Fruit fly (Drosophila melanogaster) whole organism, embryonic: ENCODE measurements around the gene CG15916.

Experiments used
- Asciz ChIP-seq: fragments of 200-800 bp; sonication (Bioruptor generic); optimal IDR thresholded peaks from 2 replicates; lab custom pipeline; 2017; ENCODE audit warnings: missing biosample characterization, mild to moderate bottlenecking, missing genetic modification characterization, missing genetic modification reagents
- Awh ChIP-seq: fragments of 200-800 bp; sonication (Bioruptor generic); IDR thresholded peaks from 2 replicates; pipeline ENCODE4, ENCODE4 v1.3.6; 2022; ENCODE audit warnings: missing biosample characterization, missing genetic modification characterization
- CG10654 ChIP-seq: fragments of 200-800 bp; sonication (Bioruptor generic); optimal IDR thresholded peaks from 2 replicates; lab custom pipeline; 2016; ENCODE audit warnings: missing biosample characterization, missing genetic modification characterization
- CG11695 ChIP-seq: fragments of 200-800 bp; sonication (Bioruptor generic); IDR thresholded peaks from 3 replicates; pipeline ENCODE4 v1.3.6; 2022; ENCODE audit warnings: missing biosample characterization, missing genetic modification characterization
- CG12155 ChIP-seq: fragments of 200-800 bp; sonication (Bioruptor generic); optimal IDR thresholded peaks from 3 replicates; lab custom pipeline; 2016; ENCODE audit warnings: missing biosample characterization, missing genetic modification characterization
- CG12299 ChIP-seq: fragments of 200-800 bp; sonication (Bioruptor generic); optimal IDR thresholded peaks from 2 replicates; lab custom pipeline; 2018; ENCODE audit warnings: missing biosample characterization, mild to moderate bottlenecking, missing genetic modification characterization
- CG12942 ChIP-seq: fragments of 200-800 bp; sonication (Bioruptor generic); optimal IDR thresholded peaks from 3 replicates; lab custom pipeline; 2016; ENCODE audit warnings: missing biosample characterization, missing genetic modification characterization
- CG14667 ChIP-seq: fragments of 200-800 bp; sonication (Bioruptor generic); IDR thresholded peaks from 2 replicates; pipeline ENCODE4 v1.3.6; 2022; ENCODE audit warnings: missing biosample characterization, missing genetic modification characterization
- CG15011 ChIP-seq: fragments of 200-800 bp; sonication (Bioruptor generic); optimal IDR thresholded peaks from 3 replicates; lab custom pipeline; 2018; ENCODE audit warnings: missing biosample characterization, mild to moderate bottlenecking, missing genetic modification characterization
- CG15696 ChIP-seq: fragments of 200-800 bp; sonication (Bioruptor generic); optimal IDR thresholded peaks from 2 replicates; lab custom pipeline; 2019; ENCODE audit warnings: missing biosample characterization, mild to moderate bottlenecking, missing genetic modification characterization, moderate library complexity
- CG1647 ChIP-seq: fragments of 200-800 bp; sonication (Bioruptor generic); optimal IDR thresholded peaks from 3 replicates; lab custom pipeline; 2016; ENCODE audit warnings: missing biosample characterization, missing genetic modification characterization
- CG16815 ChIP-seq: fragments of 200-800 bp; sonication (Bioruptor generic); optimal IDR thresholded peaks from 3 replicates; lab custom pipeline; 2017; ENCODE audit warnings: missing biosample characterization, mild to moderate bottlenecking, missing genetic modification characterization
- CG17186 ChIP-seq: fragments of 200-800 bp; sonication (Bioruptor generic); optimal IDR thresholded peaks from 3 replicates; lab custom pipeline; 2017; ENCODE audit warnings: missing biosample characterization, missing genetic modification reagents, missing genetic modification characterization
- CG17385 ChIP-seq: fragments of 200-800 bp; sonication (Bioruptor generic); optimal IDR thresholded peaks from 3 replicates; lab custom pipeline; 2018; ENCODE audit warnings: missing biosample characterization, mild to moderate bottlenecking, missing genetic modification characterization
- CG2712 ChIP-seq: fragments of 200-800 bp; optimal IDR thresholded peaks from 3 replicates; lab custom pipeline; 2019; ENCODE audit warnings: missing biosample characterization, mild to moderate bottlenecking, missing genetic modification characterization, moderate library complexity
- CG31365 ChIP-seq: fragments of 200-800 bp; sonication (Bioruptor generic); optimal IDR thresholded peaks from 2 replicates; lab custom pipeline; 2018; ENCODE audit warnings: missing biosample characterization, mild to moderate bottlenecking, missing genetic modification characterization
- CG4404 ChIP-seq: fragments of 200-800 bp; sonication (Bioruptor generic); IDR thresholded peaks from 2 replicates; pipeline ENCODE4 v1.3.6; 2022; ENCODE audit warnings: missing biosample characterization, missing genetic modification characterization
- CG5180 ChIP-seq: fragments of 200-800 bp; sonication (Bioruptor generic); optimal IDR thresholded peaks from 3 replicates; lab custom pipeline; 2017; ENCODE audit warnings: missing biosample characterization, missing genetic modification characterization, mild to moderate bottlenecking, moderate library complexity, missing genetic modification reagents
- CG6272 ChIP-seq: fragments of 200-800 bp; sonication (Bioruptor generic); IDR thresholded peaks from 2 replicates; pipeline ENCODE4 v1.3.6; 2022; ENCODE audit warnings: missing biosample characterization, missing genetic modification characterization
- CG7556 ChIP-seq: fragments of 200-800 bp; sonication (Bioruptor generic); optimal IDR thresholded peaks from 2 replicates; lab custom pipeline; 2017; ENCODE audit warnings: missing biosample characterization, mild to moderate bottlenecking, missing genetic modification characterization
- CG7839 ChIP-seq: fragments of 200-800 bp; sonication (Bioruptor generic); optimal IDR thresholded peaks from 3 replicates; lab custom pipeline; 2018; ENCODE audit warnings: missing biosample characterization, mild to moderate bottlenecking, missing genetic modification characterization, moderate library complexity
- CG9437 ChIP-seq: fragments of 200-800 bp; sonication (Bioruptor generic); optimal IDR thresholded peaks from 2 replicates; lab custom pipeline; 2018; ENCODE audit warnings: missing biosample characterization, mild to moderate bottlenecking, missing genetic modification characterization
- CkIIα-i1 ChIP-seq: fragments of 200-800 bp; sonication (Bioruptor generic); IDR thresholded peaks from 2 replicates; pipeline ENCODE4 v1.3.6; 2022; ENCODE audit warnings: missing biosample characterization, missing genetic modification characterization
- CoRest ChIP-seq: fragments of 200-800 bp; sonication (Bioruptor generic); optimal IDR thresholded peaks from 3 replicates; lab custom pipeline; 2018; ENCODE audit warnings: missing biosample characterization, mild to moderate bottlenecking, missing genetic modification characterization, moderate library complexity
- Dll ChIP-seq: fragments of 200-800 bp; sonication (Bioruptor generic); IDR thresholded peaks from 4 replicates; pipeline ENCODE4 v1.3.6; 2022; ENCODE audit warnings: missing biosample characterization, missing genetic modification characterization; ENCODE audit not compliant: partially characterized antibody
- Gsc ChIP-seq: fragments of 200-800 bp; sonication (Bioruptor generic); IDR thresholded peaks from 2 replicates; pipeline ENCODE4 v1.3.6; 2022; ENCODE audit warnings: missing biosample characterization, missing genetic modification characterization
- HLH54F ChIP-seq: fragments of 200-800 bp; sonication (Bioruptor generic); optimal IDR thresholded peaks from 3 replicates; lab custom pipeline; 2016; ENCODE audit warnings: missing biosample characterization, missing genetic modification characterization
- Jarid2 ChIP-seq: fragments of 200-800 bp; sonication (Bioruptor generic); optimal IDR thresholded peaks from 3 replicates; lab custom pipeline; 2017; ENCODE audit warnings: mild to moderate bottlenecking, missing biosample characterization, missing genetic modification reagents, missing genetic modification characterization
- Lpt ChIP-seq: fragments of >200 bp; optimal IDR thresholded peaks from 2 replicates; lab custom pipeline; 2018; ENCODE audit warnings: missing biosample characterization, missing genetic modification characterization
- Med ChIP-seq: fragments of 200-800 bp; sonication (Bioruptor generic); peaks from one replicate; lab custom pipeline; 2016; ENCODE audit warnings: missing biosample characterization, missing genetic modification characterization, mild to moderate bottlenecking, inconsistent platforms, moderate library complexity
- Mes4 ChIP-seq: fragments of 200-800 bp; sonication (Bioruptor generic); optimal IDR thresholded peaks from 2 replicates; lab custom pipeline; 2016; ENCODE audit warnings: missing biosample characterization, missing genetic modification characterization
- NC2α ChIP-seq: fragments of 200-800 bp; sonication (Bioruptor generic); optimal IDR thresholded peaks from 2 replicates; lab custom pipeline; 2016; ENCODE audit warnings: missing biosample characterization, missing genetic modification characterization
- Opbp ChIP-seq: fragments of 200-800 bp; sonication (Bioruptor generic); IDR thresholded peaks from 3 replicates; pipeline ENCODE4 v1.3.6; 2022; ENCODE audit warnings: missing biosample characterization, missing genetic modification characterization; ENCODE audit not compliant: partially characterized antibody
- Ptx1 ChIP-seq: fragments of 200-800 bp; sonication (Bioruptor generic); IDR thresholded peaks from 2 replicates; pipeline ENCODE4 v1.3.6; 2022; ENCODE audit warnings: missing biosample characterization, missing genetic modification characterization
- Tbp ChIP-seq: fragments of >200 bp; optimal IDR thresholded peaks from 2 replicates; lab custom pipeline; 2018; ENCODE audit warnings: missing biosample characterization, missing genetic modification characterization
- bcd ChIP-seq: fragments of 200-800 bp; sonication (Bioruptor generic); optimal IDR thresholded peaks from 2 replicates; lab custom pipeline; 2017; ENCODE audit warnings: missing biosample characterization, mild to moderate bottlenecking, missing genetic modification characterization
- btn ChIP-seq: fragments of 200-800 bp; sonication (Bioruptor generic); optimal IDR thresholded peaks from 2 replicates; lab custom pipeline; 2016; ENCODE audit warnings: missing biosample characterization, missing genetic modification characterization
- dysf ChIP-seq: fragments of 200-800 bp; sonication (Bioruptor generic); IDR thresholded peaks from 3 replicates; pipeline ENCODE4 v1.3.6; 2022; ENCODE audit warnings: missing biosample characterization, missing genetic modification characterization
- ewg ChIP-seq: fragments of 200-800 bp; sonication (Bioruptor generic); optimal IDR thresholded peaks from 3 replicates; lab custom pipeline; 2017; ENCODE audit warnings: mild to moderate bottlenecking, missing biosample characterization, missing genetic modification reagents, missing genetic modification characterization
- gcm ChIP-seq: fragments of 200-800 bp; sonication (Bioruptor generic); optimal IDR thresholded peaks from 2 replicates; lab custom pipeline; 2019; ENCODE audit warnings: missing biosample characterization, mild to moderate bottlenecking, missing genetic modification characterization, moderate library complexity
- gfzf ChIP-seq: fragments of 200-800 bp; sonication (Bioruptor generic); optimal IDR thresholded peaks from 2 replicates; lab custom pipeline; 2016; ENCODE audit warnings: missing biosample characterization, mild to moderate bottlenecking, missing genetic modification characterization, moderate library complexity
- hkb ChIP-seq, 2 experiments: fragments of 200-800 bp in 1 of 2; fragments of >200 bp in 1 of 2; sonication (Bioruptor generic) in 1 of 2; IDR thresholded peaks in 1 of 2; optimal IDR thresholded peaks in 1 of 2; 2 replicates each; pipeline versions ENCODE4 v1.3.6 to Lab custom; 2017 to 2022; ENCODE audit warnings: missing biosample characterization in 1 of 2, missing genetic modification characterization in 1 of 2
- klu ChIP-seq: fragments of 200-800 bp; sonication (Bioruptor generic); IDR thresholded peaks from 2 replicates; pipeline ENCODE4 v1.3.6; 2022; ENCODE audit warnings: missing biosample characterization, missing genetic modification characterization
- nom ChIP-seq: fragments of 200-800 bp; sonication (Bioruptor generic); optimal IDR thresholded peaks from 2 replicates; lab custom pipeline; 2017; ENCODE audit warnings: missing biosample characterization, missing genetic modification characterization, mild to moderate bottlenecking, moderate library complexity, missing genetic modification reagents
- odd ChIP-seq: fragments of 200-800 bp; sonication (Bioruptor generic); optimal IDR thresholded peaks from 2 replicates; lab custom pipeline; 2017; ENCODE audit warnings: missing biosample characterization, mild to moderate bottlenecking, missing genetic modification characterization
- pita ChIP-seq: fragments of 200-800 bp; sonication (Bioruptor generic); optimal IDR thresholded peaks from 2 replicates; lab custom pipeline; 2017; ENCODE audit warnings: missing biosample characterization, mild to moderate bottlenecking, missing genetic modification characterization
- ranshi ChIP-seq: fragments of 200-800 bp; sonication (Bioruptor generic); IDR thresholded peaks from 2 replicates; pipeline ENCODE4 v1.3.6; 2022; ENCODE audit warnings: missing biosample characterization, missing genetic modification characterization
- ro ChIP-seq: fragments of 200-800 bp; sonication (Bioruptor generic); IDR thresholded peaks from 2 replicates; pipeline ENCODE4 v1.3.6; 2022; ENCODE audit warnings: missing biosample characterization, missing genetic modification characterization
- sob ChIP-seq: fragments of 200-800 bp; sonication (Bioruptor generic); IDR thresholded peaks from 2 replicates; pipeline ENCODE4 v1.3.6; 2022; ENCODE audit warnings: missing biosample characterization, missing genetic modification characterization
- toy ChIP-seq: fragments of 200-800 bp; sonication (Bioruptor generic); IDR thresholded peaks from 2 replicates; pipeline ENCODE4 v1.3.6; 2022; ENCODE audit warnings: missing biosample characterization, missing genetic modification characterization
- trh ChIP-seq: fragments of 200-800 bp; sonication (Bioruptor generic); optimal IDR thresholded peaks from 2 replicates; lab custom pipeline; 2016; ENCODE audit warnings: missing biosample characterization, missing genetic modification characterization

CG15916 gene

dm6 chrX:15844139-15844538 lies 46.2 kb upstream of the CG15916 start, which contains the start of the genes ArgRS and CG8578 (continued):
- TF ChIP-seq CG12299 (tag; lab: Kevin White, UChicago) = no peak
- TF ChIP-seq Awh (GFP tag; lab: Robert Waterston, UW) = no peak
- no peak for TF ChIP-seq Gsc (GFP tag; lab: Robert Waterston, UW)
- TF ChIP-seq Lpt (GFP tag; lab: Kevin White, UChicago) = no peak
- no peak for TF ChIP-seq NC2α (GFP tag; lab: Kevin White, UChicago)
- peak; percentile 71; the same call in 2 of the 3 replicates for TF ChIP-seq Opbp (GFP tag; lab: Robert Waterston, UW)
- no peak for TF ChIP-seq CG5180 (GFP tag; lab: Kevin White, UChicago)
- TF ChIP-seq CG17385 = peak; percentile 22
- peak; percentile 3 for TF ChIP-seq Mes4
- no peak for TF ChIP-seq CG16815 (GFP tag; lab: Kevin White, UChicago)
- peak; percentile 48 for TF ChIP-seq hkb (optimal IDR thresholded peaks at IDR 0.05; lab: Kevin White, UChicago)
- TF ChIP-seq hkb (GFP tag; IDR thresholded peaks at IDR 0.05; lab: Robert Waterston, UW) = peak; percentile 47; the same call in 1 of the 2 replicates
- TF ChIP-seq Dll (GFP tag; lab: Robert Waterston, UW) = peak; percentile 85
- peak; percentile 57 for TF ChIP-seq HLH54F (GFP tag; lab: Kevin White, UChicago)
- TF ChIP-seq Ptx1 (GFP tag; lab: Robert Waterston, UW) = peak; percentile 86
- TF ChIP-seq gfzf (GFP tag; lab: Kevin White, UChicago) = peak; percentile 20
- TF ChIP-seq ro = no peak
- peak; percentile 67 for TF ChIP-seq CG4404 (GFP tag; lab: Robert Waterston, UW)
- no peak for TF ChIP-seq CG15011 (GFP tag; lab: Kevin White, UChicago)
- no peak for TF ChIP-seq toy (GFP tag; lab: Robert Waterston, UW)
- peak; percentile 7 for TF ChIP-seq CG9437 (GFP tag; lab: Kevin White, UChicago)
- no peak; the same call in 1 of the 2 replicates for TF ChIP-seq klu
- no peak for TF ChIP-seq nom (GFP tag; lab: Kevin White, UChicago)
- no peak for TF ChIP-seq pita (GFP tag; lab: Kevin White, UChicago)
- no peak for TF ChIP-seq CG31365 (tag; lab: Kevin White, UChicago)
- peak; percentile 54 for TF ChIP-seq CoRest (tag; lab: Kevin White, UChicago)
- TF ChIP-seq trh = no peak
- TF ChIP-seq Med = peak; percentile 97
- no peak for TF ChIP-seq CG1647 (GFP tag; lab: Kevin White, UChicago)
- TF ChIP-seq dysf (GFP tag; lab: Robert Waterston, UW) = peak; percentile 84; the same call in 1 of the 3 replicates
- TF ChIP-seq CG2712 (tag; lab: Kevin White, UChicago) = peak; percentile 80
- no peak for TF ChIP-seq ranshi
- TF ChIP-seq CG12155 (GFP tag; lab: Kevin White, UChicago) = no peak
- TF ChIP-seq sob (GFP tag; lab: Robert Waterston, UW) = peak; percentile 48
- no peak for TF ChIP-seq CG7556
- no peak for TF ChIP-seq CG10654 (GFP tag; lab: Kevin White, UChicago)
- TF ChIP-seq CG15696 = no peak
- TF ChIP-seq ewg (GFP tag; lab: Kevin White, UChicago) = no peak
- no peak for TF ChIP-seq Jarid2
- TF ChIP-seq CG12942 (GFP tag; lab: Kevin White, UChicago) = peak; percentile 29
- peak; percentile 45; the same call in 1 of the 3 replicates for TF ChIP-seq CG11695 (GFP tag; lab: Robert Waterston, UW)
- no peak for TF ChIP-seq gcm
- peak; percentile 66 for TF ChIP-seq CG17186
- no peak for TF ChIP-seq Tbp (GFP tag; lab: Kevin White, UChicago)
- TF ChIP-seq odd (GFP tag; lab: Kevin White, UChicago) = no peak
- no peak for TF ChIP-seq Asciz (GFP tag; lab: Kevin White, UChicago)
- peak; percentile 67 for TF ChIP-seq CG7839 (tag; lab: Kevin White, UChicago)
- TF ChIP-seq CkIIα-i1 (GFP tag; lab: Robert Waterston, UW) = no peak
- no peak for TF ChIP-seq btn
- no peak; the same call in 1 of the 2 replicates for TF ChIP-seq CG14667
- TF ChIP-seq bcd (GFP tag; lab: Kevin White, UChicago) = no peak
- TF ChIP-seq CG6272 (GFP tag; lab: Robert Waterston, UW) = peak; percentile 69
